Worm (Caenorhabditis elegans): ENCODE measurements around the gene F10D7.5.

DNA sequence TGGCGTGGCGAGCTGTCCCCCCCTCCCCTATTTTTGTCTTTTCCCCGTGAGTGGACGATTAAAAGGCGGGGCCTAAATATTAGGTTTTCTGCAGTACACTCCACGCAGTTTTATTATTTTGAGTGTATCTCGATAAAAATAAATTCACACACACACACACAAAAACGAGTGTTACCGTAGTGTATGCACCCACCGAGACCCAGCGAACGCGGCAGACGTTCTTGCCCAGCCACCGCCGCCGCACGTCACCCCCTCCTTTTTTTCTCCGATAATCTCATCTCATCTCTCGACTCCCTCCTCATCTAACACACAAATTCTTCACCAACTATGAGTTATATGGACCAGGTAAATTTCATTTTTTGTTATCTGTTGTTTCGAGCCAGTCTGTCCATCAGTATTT lies 42.8 kb upstream of the F10D7.5 start, which contains the start of gene fubl-3:
- TF ChIP-seq nhr-237 (tag; optimal IDR thresholded peaks at IDR 0.05) = no peak
- TF ChIP-seq ztf-4 (tag; optimal IDR thresholded peaks at IDR 0.05) = no peak
- no peak for TF ChIP-seq elt-3 (tag; optimal IDR thresholded peaks at IDR 0.05)
- TF ChIP-seq lin-39 (tag; optimal IDR thresholded peaks at IDR 0.05) = no peak

All from whole organism, L2 larva.